Worm (Caenorhabditis elegans) whole organism, late embryonic: ENCODE results near the gene asns-2.

Experiments
- ceh-19 ChIP-seq: fragments of 200-800 bp; sonication (Bioruptor generic); optimal IDR thresholded peaks from 2 replicates; lab custom pipeline; 2018; ENCODE audit warnings: mild to moderate bottlenecking, missing genetic modification characterization, missing compliant biosample characterization
- ceh-6 ChIP-seq: fragments of 200-800 bp; sonication (Bioruptor generic); optimal IDR thresholded peaks from 2 replicates; lab custom pipeline; 2018; ENCODE audit warnings: mild to moderate bottlenecking, missing genetic modification characterization, missing compliant biosample characterization
- dve-1 ChIP-seq: sonication (generic microtip); optimal IDR thresholded peaks from 2 replicates; lab custom pipeline; 2017; ENCODE audit warnings: antibody characterized with exemption, mild to moderate bottlenecking, missing genetic modification characterization, missing compliant biosample characterization
- fkh-6 ChIP-seq: sonication (generic microtip); optimal IDR thresholded peaks from 2 replicates; lab custom pipeline; 2016; ENCODE audit warnings: missing genetic modification characterization, missing compliant biosample characterization
- lin-11 ChIP-seq: fragments of 200-800 bp; sonication (Bioruptor generic); optimal IDR thresholded peaks from 2 replicates; lab custom pipeline; 2018; ENCODE audit warnings: mild to moderate bottlenecking, missing genetic modification characterization, missing compliant biosample characterization
- pag-3 ChIP-seq: sonication (generic microtip); optimal IDR thresholded peaks from 2 replicates; lab custom pipeline; 2016; ENCODE audit warnings: missing compliant biosample characterization, missing genetic modification characterization, borderline replicate concordance
- pha-4 ChIP-seq: fragments of 150-350 bp; optimal IDR thresholded peaks from 2 replicates; lab custom pipeline; 2018; ENCODE audit warnings: missing biosample characterization, missing genetic modification reagents, missing genetic modification characterization

DNA sequence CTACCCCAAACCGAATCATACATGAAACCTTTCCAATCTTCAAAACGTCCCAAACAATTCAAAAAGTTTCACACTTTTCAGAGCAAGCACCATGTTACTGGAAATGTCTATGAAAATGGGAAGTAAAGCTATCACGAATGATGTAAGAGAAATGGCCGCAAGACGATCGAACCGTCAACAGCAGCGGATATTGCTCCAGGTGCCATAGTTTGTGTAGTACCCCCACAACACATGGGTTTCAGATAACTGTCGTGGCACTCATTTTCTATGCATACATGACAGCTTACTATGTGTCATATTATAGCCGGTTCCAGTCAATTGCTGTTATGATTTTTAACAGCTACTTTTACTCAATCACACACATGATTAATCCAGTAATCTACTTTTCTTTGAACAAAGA, 33.5 kb upstream of the asns-2 start, which contains the start of gene ZK721.3:
- TF ChIP-seq pha-4 (tag; lab: Kevin White, UChicago) (no peak), lin-11 (tag; lab: Kevin White, UChicago) (no peak), ceh-6 (GFP tag; lab: Kevin White, UChicago) (no peak), fkh-6 (tag; lab: Kevin White, UChicago) (no peak), pag-3 (tag; lab: Kevin White, UChicago) (no peak), dve-1 (no peak), ceh-19 (GFP tag; lab: Kevin White, UChicago) (no peak)
